Worm (Caenorhabditis elegans) whole organism, late embryonic: Measurements from ENCODE around the gene nhr-111.

Source experiments
- ahr-1 ChIP-seq: sonication (generic microtip); optimal IDR thresholded peaks from 2 replicates; lab custom pipeline; 2016; ENCODE audit warnings: missing genetic modification characterization, missing compliant biosample characterization
- ceh-34 ChIP-seq: sonication (generic microtip); optimal IDR thresholded peaks from 2 replicates; lab custom pipeline; 2016; ENCODE audit warnings: mild to moderate bottlenecking, missing genetic modification characterization, missing compliant biosample characterization
- fkh-10 ChIP-seq: fragments of 150-350 bp; optimal IDR thresholded peaks from 2 replicates; lab custom pipeline; 2014; ENCODE audit warnings: missing biosample characterization, missing genetic modification reagents, missing genetic modification characterization

- TF ChIP-seq ahr-1 (tag; lab: Kevin White, UChicago) (no peak), ceh-34 (tag; lab: Kevin White, UChicago) (no peak), fkh-10 (GFP tag; lab: Kevin White, UChicago) (no peak)
These were observed 10.4 kb downstream of the nhr-111 start, which contains the start of gene srxa-16 for ce11 chrV:16114237-16114636.
